Worm (Caenorhabditis elegans): ENCODE data around the gene srv-15.

DNA sequence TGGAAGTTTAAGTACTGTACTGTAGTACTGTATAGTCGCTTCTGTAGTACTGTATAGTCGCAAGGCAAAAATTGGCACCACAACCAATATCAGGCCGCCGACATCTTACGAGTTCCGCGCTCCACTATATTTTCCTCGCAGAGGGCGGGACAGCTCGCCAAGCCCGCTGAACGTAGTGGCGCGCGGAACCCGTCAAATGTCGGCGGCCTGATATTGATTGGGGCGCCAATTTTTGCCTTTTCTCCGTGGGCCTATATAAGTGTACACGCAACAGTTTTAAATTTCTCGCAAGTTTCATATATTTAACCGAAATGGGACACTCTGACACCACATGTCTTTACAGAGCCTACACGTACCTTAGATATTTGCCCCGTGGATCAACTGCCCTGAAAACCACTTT, 43.6 kb downstream of the srv-15 start:
- TF ChIP-seq unc-62 (GFP tag; optimal IDR thresholded peaks at IDR 0.05): no peak
- no peak for TF ChIP-seq nhr-12 (tag; optimal IDR thresholded peaks at IDR 0.05)
- TF ChIP-seq lsy-2 (tag; optimal IDR thresholded peaks at IDR 0.05): no peak
- TF ChIP-seq M03D4.4 (tag; optimal IDR thresholded peaks at IDR 0.05): no peak
- TF ChIP-seq ham-2 (GFP tag; optimal IDR thresholded peaks at IDR 0.05): no peak
- TF ChIP-seq nhr-76 (tag; optimal IDR thresholded peaks at IDR 0.05): no peak
- no peak for TF ChIP-seq sptf-1 (tag; optimal IDR thresholded peaks at IDR 0.05)
- no peak for TF ChIP-seq nhr-237 (tag; optimal IDR thresholded peaks at IDR 0.05)
- no peak for TF ChIP-seq ceh-83 (GFP tag; optimal IDR thresholded peaks at IDR 0.05)
- TF ChIP-seq unc-39 (tag; optimal IDR thresholded peaks at IDR 0.05): no peak
- TF ChIP-seq snpc-4 (tag; optimal IDR thresholded peaks at IDR 0.05): no peak

Data from whole organism, mixed stage, embryonic.